Worm (Caenorhabditis elegans) whole organism, L1 larva: Measurements from ENCODE around the gene sars-2.
A peak's percentile ranks its signal among the peaks of the same experiment; 100 is the strongest.

ENCODE experiments used
- C34B4.2 ChIP-seq: sonication (generic microtip); optimal IDR thresholded peaks from 2 replicates; lab custom pipeline; 2017; ENCODE audit warnings: mild to moderate bottlenecking, missing genetic modification characterization, missing compliant biosample characterization
- F16B12.6 ChIP-seq: fragments of 150-350 bp; optimal IDR thresholded peaks from 2 replicates; lab custom pipeline; 2014; ENCODE audit warnings: missing biosample characterization, missing genetic modification characterization
- Y116A8C.19 ChIP-seq: sonication (generic microtip); optimal IDR thresholded peaks from 2 replicates; lab custom pipeline; 2016; ENCODE audit warnings: missing compliant biosample characterization, missing genetic modification characterization, borderline replicate concordance
- ceh-63 ChIP-seq: fragments of 200-800 bp; sonication (Bioruptor generic); optimal IDR thresholded peaks from 2 replicates; lab custom pipeline; 2018; ENCODE audit warnings: mild to moderate bottlenecking, missing genetic modification characterization, missing compliant biosample characterization
- ceh-8 ChIP-seq: fragments of 200-800 bp; sonication (Bioruptor generic); optimal IDR thresholded peaks from 2 replicates; lab custom pipeline; 2018; ENCODE audit warnings: mild to moderate bottlenecking, missing genetic modification characterization, moderate library complexity, missing compliant biosample characterization
- dpl-1 ChIP-seq, 3 experiments: fragments of 150-350 bp in 2 of 3; sonication (generic microtip) in 1 of 3; optimal IDR thresholded peaks; 2 replicates each; lab custom pipeline; 2014 to 2017; ENCODE audit warnings: missing biosample characterization in 3 of 3, missing genetic modification characterization in 3 of 3, missing genetic modification reagents in 3 of 3
- efl-1 ChIP-seq, 4 experiments: fragments of 150-350 bp; optimal IDR thresholded peaks in 3 of 4; peaks in 1 of 4; 1 replicate in 1 of 4; 2 replicates in 3 of 4; lab custom pipeline; 2014; ENCODE audit warnings: missing biosample characterization in 2 of 4, missing genetic modification characterization in 2 of 4, missing genetic modification reagents in 2 of 4
- egl-13 ChIP-seq: sonication (generic microtip); optimal IDR thresholded peaks from 2 replicates; lab custom pipeline; 2016; ENCODE audit warnings: missing genotype, missing genetic modification reagents, missing genetic modification characterization, missing compliant biosample characterization
- ets-5 ChIP-seq: fragments of 200-800 bp; sonication (Bioruptor generic); IDR thresholded peaks from 2 replicates; pipeline ENCODE4 v1.3.6; 2022; ENCODE audit warnings: missing genetic modification characterization, missing compliant biosample characterization
- fkh-10 ChIP-seq: sonication (generic microtip); optimal IDR thresholded peaks from 2 replicates; lab custom pipeline; 2017; ENCODE audit warnings: missing biosample characterization, missing genetic modification reagents, missing genetic modification characterization
- irx-1 ChIP-seq: sonication (generic microtip); optimal IDR thresholded peaks from 2 replicates; lab custom pipeline; 2016; ENCODE audit warnings: missing genetic modification characterization, missing compliant biosample characterization
- lin-35 ChIP-seq, 2 experiments: fragments of 150-350 bp; optimal IDR thresholded peaks; 2 replicates each; lab custom pipeline; 2014; ENCODE audit warnings: missing biosample characterization in 2 of 2, missing genetic modification characterization in 2 of 2, missing genetic modification reagents in 2 of 2
- mdl-1 ChIP-seq, 2 experiments: fragments of 150-350 bp; optimal IDR thresholded peaks; 2 replicates each; lab custom pipeline; 2014 to 2017; ENCODE audit warnings: missing biosample characterization in 2 of 2, missing genetic modification characterization in 2 of 2, inconsistent platforms in 1 of 2
- mef-2 ChIP-seq: fragments of 150-350 bp; optimal IDR thresholded peaks from 2 replicates; lab custom pipeline; 2014; ENCODE audit warnings: missing biosample characterization, missing genetic modification characterization
- nhr-11 ChIP-seq: fragments of 150-350 bp; optimal IDR thresholded peaks from 2 replicates; lab custom pipeline; 2014; ENCODE audit warnings: missing biosample characterization, missing genetic modification characterization
- nhr-19 ChIP-seq: fragments of 200-800 bp; sonication (Bioruptor generic); conservative IDR thresholded peaks from 2 replicates; pipeline ENCODE4 v1.3.6; 2022; ENCODE audit warnings: missing genetic modification characterization, missing compliant biosample characterization
- nhr-237 ChIP-seq: fragments of 150-350 bp; optimal IDR thresholded peaks from 2 replicates; lab custom pipeline; 2014; ENCODE audit warnings: missing biosample characterization, missing genetic modification characterization
- nhr-47 ChIP-seq: sonication (generic microtip); optimal IDR thresholded peaks from 2 replicates; lab custom pipeline; 2016; ENCODE audit warnings: mild to moderate bottlenecking, missing genetic modification characterization, moderate library complexity, missing compliant biosample characterization
- nhr-71 ChIP-seq: sonication (generic microtip); optimal IDR thresholded peaks from 2 replicates; lab custom pipeline; 2016; ENCODE audit warnings: mild to moderate bottlenecking, missing genetic modification characterization, moderate library complexity, missing compliant biosample characterization
- nhr-77 ChIP-seq: fragments of 150-350 bp; optimal IDR thresholded peaks from 2 replicates; lab custom pipeline; 2014; ENCODE audit warnings: missing biosample characterization, missing genetic modification characterization
- nhr-84 ChIP-seq: sonication (generic microtip); optimal IDR thresholded peaks from 2 replicates; lab custom pipeline; 2017; ENCODE audit warnings: missing biosample characterization, missing genetic modification characterization
- pag-3 ChIP-seq: sonication (generic microtip); optimal IDR thresholded peaks from 2 replicates; lab custom pipeline; 2017; ENCODE audit warnings: missing genetic modification characterization, mild to moderate bottlenecking, missing compliant biosample characterization, antibody characterized with exemption, borderline replicate concordance; ENCODE audit not compliant: insufficient read depth
- pax-3 ChIP-seq: fragments of 200-800 bp; sonication (Bioruptor generic); optimal IDR thresholded peaks from 2 replicates; lab custom pipeline; 2018; ENCODE audit warnings: mild to moderate bottlenecking, missing genetic modification characterization, moderate library complexity, missing compliant biosample characterization
- rnt-1 ChIP-seq: sonication (generic microtip); optimal IDR thresholded peaks from 2 replicates; lab custom pipeline; 2016; ENCODE audit warnings: mild to moderate bottlenecking, missing genetic modification characterization, moderate library complexity, missing compliant biosample characterization
- skn-1 ChIP-seq: fragments of 150-350 bp; optimal IDR thresholded peaks from 2 replicates; lab custom pipeline; 2014; ENCODE audit warnings: missing biosample characterization, missing genetic modification characterization
- snpc-4 ChIP-seq: fragments of 150-350 bp; optimal IDR thresholded peaks from 2 replicates; lab custom pipeline; 2014; ENCODE audit warnings: missing biosample characterization, missing genetic modification characterization
- snu-23 ChIP-seq: sonication (generic microtip); optimal IDR thresholded peaks from 2 replicates; lab custom pipeline; 2016; ENCODE audit warnings: missing genetic modification characterization, missing compliant biosample characterization
- tlp-1 ChIP-seq: fragments of 150-350 bp; optimal IDR thresholded peaks from 2 replicates; lab custom pipeline; 2014; ENCODE audit warnings: missing biosample characterization, missing genetic modification characterization
- unc-130 ChIP-seq: fragments of 150-350 bp; optimal IDR thresholded peaks from 2 replicates; lab custom pipeline; 2017; ENCODE audit warnings: missing biosample characterization, missing genetic modification characterization, inconsistent platforms
- unc-30 ChIP-seq: sonication (generic microtip); optimal IDR thresholded peaks from 2 replicates; lab custom pipeline; 2017; ENCODE audit warnings: missing biosample characterization, missing genetic modification characterization
- xbp-1 ChIP-seq: sonication (generic microtip); optimal IDR thresholded peaks from 2 replicates; lab custom pipeline; 2016; ENCODE audit warnings: missing genetic modification characterization, missing compliant biosample characterization
- zag-1 ChIP-seq: fragments of 150-350 bp; optimal IDR thresholded peaks from 2 replicates; lab custom pipeline; 2014; ENCODE audit warnings: missing biosample characterization, missing genetic modification characterization
- zip-4 ChIP-seq: fragments of 200-800 bp; sonication (Bioruptor generic); optimal IDR thresholded peaks from 2 replicates; lab custom pipeline; 2018; ENCODE audit warnings: mild to moderate bottlenecking, missing genetic modification characterization, moderate library complexity, missing compliant biosample characterization
- ztf-11 ChIP-seq, 2 experiments: sonication (generic microtip); optimal IDR thresholded peaks; 2 replicates each; lab custom pipeline; 2016 to 2017; ENCODE audit warnings: missing genetic modification characterization in 2 of 2, missing biosample characterization in 1 of 2, missing compliant biosample characterization in 1 of 2
- ztf-4 ChIP-seq: fragments of 150-350 bp; optimal IDR thresholded peaks from 2 replicates; lab custom pipeline; 2014; ENCODE audit warnings: missing biosample characterization, missing genetic modification characterization

Gene sars-2

DNA sequence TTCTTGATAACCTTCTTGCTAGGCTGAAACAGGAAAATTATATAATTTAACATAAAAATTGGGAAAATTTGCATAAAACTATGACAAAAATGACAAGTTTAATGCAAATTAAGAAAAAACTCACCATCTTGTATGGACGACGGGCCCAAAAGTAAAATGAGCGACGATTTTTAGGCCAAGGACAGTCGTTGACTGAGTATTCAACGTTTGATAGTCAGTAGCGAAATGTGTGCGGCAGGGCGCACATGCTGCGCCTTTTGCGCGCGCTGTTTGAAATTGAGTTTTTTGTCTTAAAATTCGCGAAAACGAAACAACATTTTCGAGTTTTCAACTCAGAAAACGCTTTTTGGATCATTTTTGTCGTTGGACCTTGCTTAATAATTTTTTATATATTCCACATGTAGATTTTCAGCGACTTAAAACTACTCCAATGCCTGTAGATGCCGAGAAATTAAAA lies 33.0 kb downstream of the sars-2 start, which contains the start of the genes rpl-7A and set-21 (continued):
- no peak for TF ChIP-seq pag-3 (tag; lab: Kevin White, UChicago)
- peak; percentile 53 for TF ChIP-seq snpc-4 (tag; lab: Kevin White, UChicago)
- no peak for TF ChIP-seq mef-2
- peak; percentile 92 for TF ChIP-seq egl-13 (tag; lab: Kevin White, UChicago)
- peak; percentile 77 for TF ChIP-seq F16B12.6 (tag; lab: Kevin White, UChicago)
- TF ChIP-seq C34B4.2 = peak; percentile 80
- peak; percentile 98 for TF ChIP-seq nhr-71 (tag; lab: Kevin White, UChicago)

DNA sequence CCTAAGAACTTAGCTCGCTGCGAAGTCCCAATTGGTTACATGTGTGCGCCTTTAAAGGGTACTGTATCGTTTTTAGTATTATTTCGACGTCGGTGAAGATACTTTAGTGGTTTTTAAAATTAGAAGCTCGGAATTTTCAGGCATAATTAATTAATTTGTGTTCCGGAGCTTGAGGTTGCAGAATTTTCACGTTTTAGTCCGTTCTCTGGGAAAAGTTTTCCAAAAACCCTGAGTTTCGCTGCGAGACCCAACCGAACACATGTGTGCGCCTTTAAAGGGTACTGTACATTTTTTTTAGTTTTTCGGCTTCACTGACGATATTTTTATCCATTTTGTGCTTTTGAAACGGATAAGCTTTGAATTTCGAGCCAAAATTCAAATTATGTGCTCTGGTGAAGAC lies 36.1 kb downstream of the sars-2 start:
- TF ChIP-seq unc-30 (tag; lab: Kevin White, UChicago) (no peak), ztf-11 (tag; optimal IDR thresholded peaks at IDR 0.05; lab: Kevin White, UChicago) (no peak), ets-5 (GFP tag; lab: Robert Waterston, UW) (no peak), irx-1 (no peak), rnt-1 (tag; lab: Kevin White, UChicago) (no peak), zag-1 (no peak), nhr-77 (tag; lab: Kevin White, UChicago) (no peak), unc-130 (tag; lab: Kevin White, UChicago) (no peak), tlp-1 (tag; lab: Kevin White, UChicago) (no peak), F16B12.6 (tag; lab: Kevin White, UChicago) (no peak), fkh-10 (GFP tag; lab: Kevin White, UChicago) (no peak)

DNA sequence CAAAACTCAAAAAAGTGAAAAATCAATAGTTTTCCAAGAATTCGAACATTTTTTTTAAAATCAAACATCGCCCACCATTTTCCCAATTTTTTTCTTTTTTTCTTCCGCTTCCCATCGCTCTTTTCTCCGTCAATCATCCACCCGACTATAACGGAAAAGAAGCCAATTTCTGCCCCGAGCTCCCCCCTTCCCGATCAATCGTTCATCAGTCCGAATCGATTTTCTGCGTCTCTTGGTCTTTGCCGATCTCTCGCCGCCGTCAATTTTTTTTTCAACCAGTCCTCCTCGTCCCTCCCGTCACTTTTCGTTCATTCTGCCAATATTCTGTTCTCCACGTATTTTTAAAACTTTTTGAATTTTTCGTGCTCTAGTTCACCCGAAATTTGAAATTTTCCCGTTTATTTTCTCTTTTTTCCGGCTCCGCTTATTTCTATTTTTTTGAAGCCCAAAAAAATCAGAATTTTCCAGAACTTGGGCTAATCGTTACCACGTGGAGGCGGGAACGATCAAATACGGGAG lies 36.6 kb downstream of the sars-2 start, which contains the start of gene ell-1:
Gene ell-1 (plus strand): TSS at position 469 of the 519 bp plus-strand sequence.
- TF ChIP-seq pax-3 (tag; lab: Kevin White, UChicago) = no peak
- no peak for TF ChIP-seq dpl-1 (GFP tag; optimal IDR thresholded peaks at IDR 0.05; lab: Kevin White, UChicago)
- no peak for TF ChIP-seq ztf-4 (tag; lab: Kevin White, UChicago)
- TF ChIP-seq skn-1 (tag; lab: Kevin White, UChicago) = no peak
- no peak for TF ChIP-seq efl-1 (optimal IDR thresholded peaks at IDR 0.05; lab: Kevin White, UChicago)
- no peak for TF ChIP-seq efl-1 (GFP tag; optimal IDR thresholded peaks at IDR 0.05 in 1 of 2; lab: Kevin White, UChicago)
- no peak for TF ChIP-seq nhr-84
- no peak for TF ChIP-seq C34B4.2
- TF ChIP-seq zip-4 (GFP tag; lab: Kevin White, UChicago) = no peak
- no peak for TF ChIP-seq snpc-4 (tag; lab: Kevin White, UChicago)
- no peak for TF ChIP-seq ceh-8 (GFP tag; lab: Kevin White, UChicago)
- TF ChIP-seq lin-35 (GFP tag; optimal IDR thresholded peaks at IDR 0.05; lab: Kevin White, UChicago) = no peak
- TF ChIP-seq nhr-237 = no peak
- TF ChIP-seq unc-30 (tag; lab: Kevin White, UChicago) = no peak
- TF ChIP-seq mdl-1 (tag; optimal IDR thresholded peaks at IDR 0.05; lab: Kevin White, UChicago) = no peak
- no peak for TF ChIP-seq nhr-11
- TF ChIP-seq snu-23 (GFP tag; lab: Kevin White, UChicago) = no peak
- TF ChIP-seq nhr-19 (GFP tag; lab: Robert Waterston, UW) = no peak
- no peak for TF ChIP-seq nhr-47 (tag; lab: Kevin White, UChicago)

DNA sequence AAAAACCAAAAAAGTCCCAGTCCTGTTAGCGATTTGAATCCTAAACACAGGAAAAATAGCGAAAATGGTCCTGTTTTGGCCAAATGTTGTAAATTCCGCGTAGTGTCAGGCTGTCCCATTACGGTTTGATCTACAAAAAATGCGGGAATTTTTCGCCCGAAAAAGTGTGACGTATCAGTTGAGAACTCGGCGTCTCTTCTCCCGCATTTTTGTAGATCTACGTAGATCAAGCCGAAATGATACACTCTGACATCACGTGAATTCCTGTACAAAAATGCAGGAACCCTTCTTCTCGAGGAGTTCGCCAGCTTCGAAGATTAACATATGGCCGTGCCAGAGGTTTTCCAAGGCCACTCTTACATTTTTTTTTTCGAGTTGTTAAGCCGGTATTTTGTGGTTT lies 38.1 kb downstream of the sars-2 start:
- TF ChIP-seq rnt-1 (tag; lab: Kevin White, UChicago) = no peak
- no peak for TF ChIP-seq efl-1 (optimal IDR thresholded peaks at IDR 0.05; lab: Kevin White, UChicago)
- TF ChIP-seq efl-1 (GFP tag; optimal IDR thresholded peaks at IDR 0.05 in 1 of 2; lab: Kevin White, UChicago) = no peak
- TF ChIP-seq mdl-1 (tag; optimal IDR thresholded peaks at IDR 0.05; lab: Kevin White, UChicago) = no peak
- no peak for TF ChIP-seq unc-30 (tag; lab: Kevin White, UChicago)
- no peak for TF ChIP-seq xbp-1 (tag; lab: Kevin White, UChicago)
- TF ChIP-seq ceh-8 (GFP tag; lab: Kevin White, UChicago) = no peak
- TF ChIP-seq ceh-63 (GFP tag; lab: Kevin White, UChicago) = no peak
- no peak for TF ChIP-seq snpc-4 (tag; lab: Kevin White, UChicago)
- TF ChIP-seq Y116A8C.19 = no peak
- TF ChIP-seq skn-1 (tag; lab: Kevin White, UChicago) = no peak
- no peak for TF ChIP-seq ztf-4 (tag; lab: Kevin White, UChicago)
